Worm (Caenorhabditis elegans) whole organism, L4 larva: ENCODE measurements around the gene pfd-2.
A peak's percentile ranks its signal among the peaks of the same experiment; 100 is the strongest.

Experiments used
- F10B5.3 ChIP-seq: sonication (generic microtip); optimal IDR thresholded peaks from 2 replicates; lab custom pipeline; 2016; ENCODE audit warnings: mild to moderate bottlenecking, missing genetic modification characterization, missing compliant biosample characterization
- F26F4.8 ChIP-seq: fragments of 200-800 bp; sonication (Bioruptor generic); conservative IDR thresholded peaks from 2 replicates; pipeline ENCODE4 v1.3.6; 2022; ENCODE audit warnings: missing genetic modification characterization, missing compliant biosample characterization
- ctbp-1 ChIP-seq: fragments of 200-800 bp; sonication (Bioruptor generic); IDR thresholded peaks from 2 replicates; pipeline ENCODE4 v1.3.6; 2022; ENCODE audit warnings: missing genetic modification reagents, missing genetic modification characterization, missing compliant biosample characterization
- madf-9 ChIP-seq: fragments of 200-800 bp; sonication (Bioruptor generic); conservative IDR thresholded peaks from 2 replicates; pipeline ENCODE4 v1.3.6; 2022; ENCODE audit warnings: missing genetic modification reagents, missing genetic modification characterization, missing compliant biosample characterization
- nhr-10 ChIP-seq: fragments of 150-350 bp; optimal IDR thresholded peaks from 2 replicates; lab custom pipeline; 2014; ENCODE audit warnings: missing biosample characterization, missing genetic modification characterization
- pqm-1 ChIP-seq: sonication (generic microtip); optimal IDR thresholded peaks from 2 replicates; lab custom pipeline; 2017; ENCODE audit warnings: missing biosample characterization, missing genetic modification characterization
- snpc-1.2 ChIP-seq: fragments of 200-800 bp; sonication (Bioruptor generic); IDR thresholded peaks from 2 replicates; pipeline ENCODE4 v1.3.6; 2022; ENCODE audit warnings: missing genetic modification reagents, missing genetic modification characterization, missing compliant biosample characterization
- spr-1 ChIP-seq: sonication (generic microtip); optimal IDR thresholded peaks from 2 replicates; lab custom pipeline; 2016; ENCODE audit warnings: mild to moderate bottlenecking, missing genetic modification characterization, missing compliant biosample characterization
- ztf-11 ChIP-seq: fragments of 150-350 bp; optimal IDR thresholded peaks from 2 replicates; lab custom pipeline; 2014; ENCODE audit warnings: missing biosample characterization, missing genetic modification characterization

pfd-2 gene

ce11 chrII:4376295-4377172, 50.0 kb downstream of the pfd-2 start, which contains the start of gene ntl-2 (continued):
- TF ChIP-seq snpc-1.2 (GFP tag; lab: Robert Waterston, UW) = peak; percentile 55; the same call in 1 of the 2 replicates
- TF ChIP-seq nhr-10 (tag; lab: Kevin White, UChicago) = peak; percentile 14
- peak; percentile 86 for TF ChIP-seq spr-1 (tag; lab: Kevin White, UChicago)
- TF ChIP-seq ctbp-1 = peak; percentile 93
- TF ChIP-seq madf-9 (GFP tag; lab: Robert Waterston, UW) = peak; percentile 84
- TF ChIP-seq F26F4.8 (GFP tag; lab: Robert Waterston, UW) = no peak
- TF ChIP-seq ztf-11 = no peak
- peak; percentile 1 for TF ChIP-seq F10B5.3 (tag; lab: Kevin White, UChicago)
- peak; percentile 11 for TF ChIP-seq pqm-1 (tag; lab: Kevin White, UChicago)
